Fruit fly (Drosophila melanogaster): ENCODE measurements around the gene Rdl.

dm6 chr3L:9136976-9137954, 44.7 kb downstream of the Rdl start, which contains the start of the genes Use1 and nwk:
- TF ChIP-seq CG14655 (GFP tag; optimal IDR thresholded peaks at IDR 0.05) (no peak), CG8159 (tag; optimal IDR thresholded peaks at IDR 0.05) (no peak), CG4496 (GFP tag; IDR thresholded peaks at IDR 0.05) (no peak), Ets98B (GFP tag; IDR thresholded peaks at IDR 0.05) (no peak), rn (GFP tag; IDR thresholded peaks at IDR 0.05) (no peak), CG12605 (GFP tag; IDR thresholded peaks at IDR 0.05) (no peak), EcR (GFP tag; optimal IDR thresholded peaks at IDR 0.05) (no peak)

Measured in whole organism, pupa.